Worm (Caenorhabditis elegans) whole organism, L2 larva: ENCODE results near the gene F43G6.4.

Experiments
- Y55F3AM.14 ChIP-seq: fragments of 200-800 bp; sonication (Bioruptor generic); optimal IDR thresholded peaks from 2 replicates; lab custom pipeline; 2018; ENCODE audit warnings: mild to moderate bottlenecking, missing genetic modification characterization, missing compliant biosample characterization
- ama-1 ChIP-seq: fragments of 150-350 bp; optimal IDR thresholded peaks from 2 replicates; lab custom pipeline; 2018; ENCODE audit warnings: inconsistent platforms
- lin-13 ChIP-seq: fragments of 150-350 bp; optimal IDR thresholded peaks from 2 replicates; lab custom pipeline; 2014; ENCODE audit warnings: missing biosample characterization, missing genetic modification reagents, missing genetic modification characterization
- mbf-1 ChIP-seq: sonication (generic microtip); optimal IDR thresholded peaks from 2 replicates; lab custom pipeline; 2017; ENCODE audit warnings: missing biosample characterization, missing genetic modification characterization
- nhr-11 ChIP-seq: fragments of 150-350 bp; optimal IDR thresholded peaks from 2 replicates; lab custom pipeline; 2014; ENCODE audit warnings: missing biosample characterization, missing genetic modification characterization
- nhr-6 ChIP-seq: fragments of 150-350 bp; optimal IDR thresholded peaks from 2 replicates; lab custom pipeline; 2014; ENCODE audit warnings: missing biosample characterization, missing genetic modification characterization
- unc-39 ChIP-seq: fragments of 150-350 bp; optimal IDR thresholded peaks from 2 replicates; lab custom pipeline; 2014; ENCODE audit warnings: missing biosample characterization, missing genetic modification characterization
- unc-62 ChIP-seq: fragments of 150-350 bp; optimal IDR thresholded peaks from 2 replicates; lab custom pipeline; 2014; ENCODE audit warnings: missing biosample characterization, missing genetic modification reagents, missing genetic modification characterization
- zag-1 ChIP-seq: fragments of 150-350 bp; optimal IDR thresholded peaks from 2 replicates; lab custom pipeline; 2014; ENCODE audit warnings: missing biosample characterization, missing genetic modification characterization

DNA sequence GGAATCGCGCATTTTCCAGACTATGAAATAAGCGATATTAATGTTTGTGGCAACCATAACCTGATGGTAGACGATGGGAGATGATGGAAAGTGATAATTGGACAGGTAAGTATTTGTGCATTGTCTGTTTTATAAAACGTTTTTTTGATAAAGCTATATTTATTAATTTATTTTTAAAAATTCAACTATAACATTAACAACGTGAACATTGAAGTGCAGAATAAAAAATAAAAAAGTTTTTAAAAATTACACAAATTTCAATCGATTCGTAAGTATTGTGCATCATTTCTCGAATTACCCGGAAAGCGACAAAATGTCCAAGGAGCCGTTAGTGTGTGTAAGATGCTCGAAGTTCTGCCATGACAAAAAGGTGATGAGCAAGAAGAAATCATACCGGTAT is 15.7 kb downstream of the F43G6.4 start, which contains the start of gene jmjd-1.1:
- TF ChIP-seq unc-39 (tag; lab: Kevin White, UChicago), result no peak
- no peak for TF ChIP-seq unc-62 (GFP tag; lab: Kevin White, UChicago)
- no peak for TF ChIP-seq lin-13 (GFP tag; lab: Kevin White, UChicago)
- no peak for TF ChIP-seq nhr-11
- TF ChIP-seq nhr-6 (tag; lab: Kevin White, UChicago), result no peak
- no peak for TF ChIP-seq zag-1 (tag; lab: Kevin White, UChicago)
- TF ChIP-seq ama-1 (lab: Kevin White, UChicago), result no peak
- TF ChIP-seq Y55F3AM.14 (GFP tag; lab: Kevin White, UChicago), result no peak
- TF ChIP-seq mbf-1 (tag; lab: Kevin White, UChicago), result no peak
